Worm (Caenorhabditis elegans) whole organism, L1 larva: Measurements from ENCODE around the gene F09G2.2.
A peak's percentile ranks its signal among the peaks of the same experiment; 100 is the strongest.

Source experiments
- C04F5.9 ChIP-seq: sonication (generic microtip); optimal IDR thresholded peaks from 2 replicates; lab custom pipeline; 2016; ENCODE audit warnings: missing genetic modification characterization, missing compliant biosample characterization
- C16A3.4 ChIP-seq: fragments of 150-350 bp; optimal IDR thresholded peaks from 2 replicates; lab custom pipeline; 2014; ENCODE audit warnings: missing biosample characterization, missing genetic modification characterization
- C34B4.2 ChIP-seq: sonication (generic microtip); optimal IDR thresholded peaks from 2 replicates; lab custom pipeline; 2017; ENCODE audit warnings: mild to moderate bottlenecking, missing genetic modification characterization, missing compliant biosample characterization
- F16B12.6 ChIP-seq: fragments of 150-350 bp; optimal IDR thresholded peaks from 2 replicates; lab custom pipeline; 2014; ENCODE audit warnings: missing biosample characterization, missing genetic modification characterization
- aha-1 ChIP-seq: fragments of 150-350 bp; optimal IDR thresholded peaks from 2 replicates; lab custom pipeline; 2014; ENCODE audit warnings: missing biosample characterization, missing genetic modification characterization
- alr-1 ChIP-seq: fragments of 200-800 bp; sonication (Bioruptor generic); optimal IDR thresholded peaks from 2 replicates; lab custom pipeline; 2018; ENCODE audit warnings: borderline replicate concordance, mild to moderate bottlenecking, missing genetic modification characterization, missing compliant biosample characterization
- ama-1 ChIP-seq: fragments of 150-350 bp; optimal IDR thresholded peaks from 2 replicates; lab custom pipeline; 2014
- ceh-63 ChIP-seq: fragments of 200-800 bp; sonication (Bioruptor generic); optimal IDR thresholded peaks from 2 replicates; lab custom pipeline; 2018; ENCODE audit warnings: mild to moderate bottlenecking, missing genetic modification characterization, missing compliant biosample characterization
- ceh-82 ChIP-seq, 3 experiments: fragments of 150-350 bp in 1 of 3; sonication (generic microtip) in 2 of 3; optimal IDR thresholded peaks; 2 replicates each; lab custom pipeline; 2014 to 2017; ENCODE audit warnings: missing biosample characterization in 3 of 3, missing genetic modification characterization in 3 of 3
- ceh-88 ChIP-seq: fragments of 200-800 bp; sonication (Bioruptor generic); IDR thresholded peaks from 2 replicates; pipeline ENCODE4 v1.3.6; 2022; ENCODE audit warnings: missing genetic modification characterization, missing compliant biosample characterization
- ceh-90 ChIP-seq: sonication (generic microtip); optimal IDR thresholded peaks from 2 replicates; lab custom pipeline; 2016; ENCODE audit warnings: missing genetic modification characterization, missing compliant biosample characterization
- ces-1 ChIP-seq: fragments of 150-350 bp; optimal IDR thresholded peaks from 2 replicates; lab custom pipeline; 2014; ENCODE audit warnings: missing biosample characterization, missing genetic modification reagents, missing genetic modification characterization
- efl-1 ChIP-seq, 4 experiments: fragments of 150-350 bp; optimal IDR thresholded peaks in 3 of 4; peaks in 1 of 4; 1 replicate in 1 of 4; 2 replicates in 3 of 4; lab custom pipeline; 2014; ENCODE audit warnings: missing biosample characterization in 2 of 4, missing genetic modification characterization in 2 of 4, missing genetic modification reagents in 2 of 4
- egl-27 ChIP-seq, 2 experiments: fragments of 150-350 bp in 1 of 2; sonication (generic microtip); optimal IDR thresholded peaks; 3 replicates each; lab custom pipeline; 2017 to 2018; ENCODE audit warnings: missing biosample characterization in 2 of 2, missing genetic modification characterization in 2 of 2, missing genetic modification reagents in 2 of 2
- fkh-10 ChIP-seq: sonication (generic microtip); optimal IDR thresholded peaks from 2 replicates; lab custom pipeline; 2017; ENCODE audit warnings: missing biosample characterization, missing genetic modification reagents, missing genetic modification characterization
- fkh-4 ChIP-seq: sonication (generic microtip); optimal IDR thresholded peaks from 2 replicates; lab custom pipeline; 2016; ENCODE audit warnings: missing compliant biosample characterization, missing genetic modification characterization, borderline replicate concordance
- grh-1 ChIP-seq: fragments of 200-800 bp; sonication (Bioruptor generic); IDR thresholded peaks from 2 replicates; pipeline ENCODE4 v1.3.6; 2022; ENCODE audit warnings: missing genetic modification reagents, missing genetic modification characterization, missing compliant biosample characterization
- hlh-17 ChIP-seq: fragments of 200-800 bp; sonication (Bioruptor generic); optimal IDR thresholded peaks from 2 replicates; lab custom pipeline; 2018; ENCODE audit warnings: missing genetic modification characterization, mild to moderate bottlenecking, missing compliant biosample characterization, moderate library complexity, borderline replicate concordance
- hpl-2 ChIP-seq: fragments of 150-350 bp; optimal IDR thresholded peaks from 2 replicates; lab custom pipeline; 2014; ENCODE audit warnings: missing biosample characterization, missing genetic modification reagents, missing genetic modification characterization
- irx-1 ChIP-seq: sonication (generic microtip); optimal IDR thresholded peaks from 2 replicates; lab custom pipeline; 2016; ENCODE audit warnings: missing genetic modification characterization, missing compliant biosample characterization
- lin-13 ChIP-seq: fragments of 150-350 bp; optimal IDR thresholded peaks from 2 replicates; lab custom pipeline; 2014; ENCODE audit warnings: missing biosample characterization, missing genetic modification reagents, missing genetic modification characterization
- lin-14 ChIP-seq: fragments of 200-800 bp; sonication (Bioruptor generic); optimal IDR thresholded peaks from 2 replicates; lab custom pipeline; 2018; ENCODE audit warnings: mild to moderate bottlenecking, missing genetic modification characterization, moderate library complexity, missing compliant biosample characterization
- lin-35 ChIP-seq, 2 experiments: fragments of 150-350 bp; optimal IDR thresholded peaks; 2 replicates each; lab custom pipeline; 2014; ENCODE audit warnings: missing biosample characterization in 2 of 2, missing genetic modification characterization in 2 of 2, missing genetic modification reagents in 2 of 2
- lin-39 ChIP-seq: fragments of 150-350 bp; optimal IDR thresholded peaks from 2 replicates; lab custom pipeline; 2014; ENCODE audit warnings: missing biosample characterization, missing genetic modification reagents, missing genetic modification characterization
- lir-3 ChIP-seq: sonication (generic microtip); optimal IDR thresholded peaks from 2 replicates; lab custom pipeline; 2016; ENCODE audit warnings: mild to moderate bottlenecking, missing genetic modification characterization, moderate library complexity, missing compliant biosample characterization; ENCODE audit not compliant: poor library complexity
- mdl-1 ChIP-seq, 2 experiments: fragments of 150-350 bp; optimal IDR thresholded peaks; 2 replicates each; lab custom pipeline; 2014 to 2017; ENCODE audit warnings: missing biosample characterization in 2 of 2, missing genetic modification characterization in 2 of 2, inconsistent platforms in 1 of 2
- mef-2 ChIP-seq: fragments of 150-350 bp; optimal IDR thresholded peaks from 2 replicates; lab custom pipeline; 2014; ENCODE audit warnings: missing biosample characterization, missing genetic modification characterization
- nhr-11 ChIP-seq: fragments of 150-350 bp; optimal IDR thresholded peaks from 2 replicates; lab custom pipeline; 2014; ENCODE audit warnings: missing biosample characterization, missing genetic modification characterization
- nhr-12 ChIP-seq: sonication (generic microtip); optimal IDR thresholded peaks from 2 replicates; lab custom pipeline; 2017; ENCODE audit warnings: missing biosample characterization, missing genetic modification characterization
- nhr-19 ChIP-seq: fragments of 200-800 bp; sonication (Bioruptor generic); conservative IDR thresholded peaks from 2 replicates; pipeline ENCODE4 v1.3.6; 2022; ENCODE audit warnings: missing genetic modification characterization, missing compliant biosample characterization
- nhr-20 ChIP-seq: sonication (generic microtip); optimal IDR thresholded peaks from 2 replicates; lab custom pipeline; 2016; ENCODE audit warnings: mild to moderate bottlenecking, missing genetic modification characterization, missing compliant biosample characterization
- nhr-28 ChIP-seq: fragments of 150-350 bp; optimal IDR thresholded peaks from 2 replicates; lab custom pipeline; 2014; ENCODE audit warnings: missing biosample characterization, missing genetic modification characterization
- nhr-47 ChIP-seq: sonication (generic microtip); optimal IDR thresholded peaks from 2 replicates; lab custom pipeline; 2016; ENCODE audit warnings: mild to moderate bottlenecking, missing genetic modification characterization, moderate library complexity, missing compliant biosample characterization
- nhr-71 ChIP-seq: sonication (generic microtip); optimal IDR thresholded peaks from 2 replicates; lab custom pipeline; 2016; ENCODE audit warnings: mild to moderate bottlenecking, missing genetic modification characterization, moderate library complexity, missing compliant biosample characterization
- nhr-84 ChIP-seq: sonication (generic microtip); optimal IDR thresholded peaks from 2 replicates; lab custom pipeline; 2017; ENCODE audit warnings: missing biosample characterization, missing genetic modification characterization
- nhr-90 ChIP-seq: sonication (generic microtip); optimal IDR thresholded peaks from 2 replicates; lab custom pipeline; 2016; ENCODE audit warnings: mild to moderate bottlenecking, missing genetic modification characterization, missing compliant biosample characterization; ENCODE audit not compliant: poor library complexity
- pqm-1 ChIP-seq: sonication (generic microtip); optimal IDR thresholded peaks from 3 replicates; lab custom pipeline; 2017; ENCODE audit warnings: missing biosample characterization, missing genetic modification characterization
- skn-1 ChIP-seq: fragments of 150-350 bp; optimal IDR thresholded peaks from 2 replicates; lab custom pipeline; 2014; ENCODE audit warnings: missing biosample characterization, missing genetic modification characterization
- snpc-4 ChIP-seq: fragments of 150-350 bp; optimal IDR thresholded peaks from 2 replicates; lab custom pipeline; 2014; ENCODE audit warnings: missing biosample characterization, missing genetic modification characterization
- snu-23 ChIP-seq: sonication (generic microtip); optimal IDR thresholded peaks from 2 replicates; lab custom pipeline; 2016; ENCODE audit warnings: missing genetic modification characterization, missing compliant biosample characterization
- sox-4 ChIP-seq: sonication (generic microtip); optimal IDR thresholded peaks from 2 replicates; lab custom pipeline; 2016; ENCODE audit warnings: missing genetic modification characterization, missing compliant biosample characterization
- sptf-1 ChIP-seq: fragments of 150-350 bp; optimal IDR thresholded peaks from 2 replicates; lab custom pipeline; 2014; ENCODE audit warnings: missing biosample characterization, missing genetic modification characterization
- sup-37 ChIP-seq: fragments of 200-800 bp; sonication (Bioruptor generic); optimal IDR thresholded peaks from 2 replicates; lab custom pipeline; 2018; ENCODE audit warnings: mild to moderate bottlenecking, missing genetic modification characterization, missing compliant biosample characterization
- swsn-7 ChIP-seq: sonication (generic microtip); optimal IDR thresholded peaks from 2 replicates; lab custom pipeline; 2016; ENCODE audit warnings: missing genetic modification characterization, missing compliant biosample characterization
- tbx-2 ChIP-seq: sonication (generic microtip); optimal IDR thresholded peaks from 2 replicates; lab custom pipeline; 2016; ENCODE audit warnings: missing genetic modification characterization, missing compliant biosample characterization
- tlp-1 ChIP-seq: fragments of 150-350 bp; optimal IDR thresholded peaks from 2 replicates; lab custom pipeline; 2014; ENCODE audit warnings: missing biosample characterization, missing genetic modification characterization
- unc-130 ChIP-seq: fragments of 150-350 bp; optimal IDR thresholded peaks from 2 replicates; lab custom pipeline; 2017; ENCODE audit warnings: missing biosample characterization, missing genetic modification characterization, inconsistent platforms
- unc-62 ChIP-seq: fragments of 150-350 bp; optimal IDR thresholded peaks from 2 replicates; lab custom pipeline; 2014; ENCODE audit warnings: missing biosample characterization, missing genetic modification reagents, missing genetic modification characterization
- unc-86 ChIP-seq: sonication (generic microtip); optimal IDR thresholded peaks from 2 replicates; lab custom pipeline; 2016; ENCODE audit warnings: missing genetic modification characterization, missing compliant biosample characterization
- unc-98 ChIP-seq: fragments of 200-800 bp; sonication (Bioruptor generic); IDR thresholded peaks from 2 replicates; pipeline ENCODE4 v1.3.6; 2022; ENCODE audit warnings: missing genetic modification characterization, missing compliant biosample characterization
- vab-15 ChIP-seq: sonication (generic microtip); optimal IDR thresholded peaks from 2 replicates; lab custom pipeline; 2017; ENCODE audit warnings: missing genotype, mild to moderate bottlenecking, missing genetic modification characterization, missing compliant biosample characterization
- xbp-1 ChIP-seq: sonication (generic microtip); optimal IDR thresholded peaks from 2 replicates; lab custom pipeline; 2016; ENCODE audit warnings: missing genetic modification characterization, missing compliant biosample characterization
- zip-4 ChIP-seq: fragments of 200-800 bp; sonication (Bioruptor generic); optimal IDR thresholded peaks from 2 replicates; lab custom pipeline; 2018; ENCODE audit warnings: mild to moderate bottlenecking, missing genetic modification characterization, moderate library complexity, missing compliant biosample characterization

Gene F09G2.2

DNA sequence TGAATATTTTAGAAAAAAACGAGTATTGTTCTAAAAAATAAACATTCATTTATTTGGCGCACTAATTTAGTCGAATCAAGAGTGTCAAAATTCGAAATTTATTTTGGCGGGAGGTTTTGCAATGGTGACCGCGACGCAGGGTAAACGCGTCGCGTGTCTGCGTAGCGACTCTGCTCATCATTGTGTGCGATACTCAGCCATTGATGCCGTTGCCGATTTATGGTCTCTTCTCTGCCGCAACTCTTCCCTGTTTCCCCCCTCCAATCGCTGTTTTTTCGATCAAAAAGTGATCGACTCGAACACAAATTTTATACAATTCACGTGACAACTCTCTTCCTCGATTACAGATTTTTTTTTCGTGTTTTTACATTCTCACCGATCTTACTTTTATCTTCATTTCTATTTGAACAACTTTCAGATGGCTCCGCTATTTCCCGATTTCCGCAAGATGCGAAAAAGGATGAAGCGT lies at the start of gene F09G2.2:
Gene F09G2.2 (plus strand): TSS at position 419 of the 469 bp plus-strand sequence.
- TF ChIP-seq alr-1 (tag; lab: Kevin White, UChicago) (no peak), unc-62 (GFP tag; lab: Kevin White, UChicago) (no peak), nhr-11 (tag; lab: Kevin White, UChicago) (peak; percentile 10), nhr-12 (tag; lab: Kevin White, UChicago) (no peak), nhr-47 (tag; lab: Kevin White, UChicago) (peak; percentile 91), C34B4.2 (no peak), lin-14 (peak; percentile 91), nhr-19 (peak; percentile 94), unc-98 (GFP tag; lab: Robert Waterston, UW) (peak; percentile 66; the same call in 1 of the 2 replicates), egl-27 (tag; optimal IDR thresholded peaks at IDR 0.05; lab: Kevin White, UChicago) (no peak), nhr-84 (tag; lab: Kevin White, UChicago) (no peak), F16B12.6 (tag; lab: Kevin White, UChicago) (peak; percentile 62), tlp-1 (tag; lab: Kevin White, UChicago) (no peak), ceh-88 (GFP tag; lab: Robert Waterston, UW) (peak; percentile 74), swsn-7 (tag; lab: Kevin White, UChicago) (peak; percentile 93), hlh-17 (GFP tag; lab: Kevin White, UChicago) (no peak), grh-1 (GFP tag; lab: Robert Waterston, UW) (peak; percentile 87), fkh-4 (no peak), ceh-90 (tag; lab: Kevin White, UChicago) (no peak), pqm-1 (tag; lab: Kevin White, UChicago) (no peak), ceh-63 (GFP tag; lab: Kevin White, UChicago) (no peak), zip-4 (GFP tag; lab: Kevin White, UChicago) (peak; percentile 73), lin-13 (GFP tag; lab: Kevin White, UChicago) (peak; percentile 90), ama-1 (lab: Kevin White, UChicago) (peak; percentile 63), snu-23 (GFP tag; lab: Kevin White, UChicago) (peak; percentile 96), lin-35 (GFP tag; optimal IDR thresholded peaks at IDR 0.05; lab: Kevin White, UChicago) (peak; percentile 96 to 97), ces-1 (GFP tag; lab: Kevin White, UChicago) (no peak), C04F5.9 (tag; lab: Kevin White, UChicago) (peak; percentile 22), nhr-28 (tag; lab: Kevin White, UChicago) (no peak), unc-130 (tag; lab: Kevin White, UChicago) (peak; percentile 94), xbp-1 (tag; lab: Kevin White, UChicago) (peak; percentile 94), C16A3.4 (tag; lab: Kevin White, UChicago) (peak; percentile 95), vab-15 (peak; percentile 34), mef-2 (tag; lab: Kevin White, UChicago) (peak; percentile 62), sox-4 (tag; lab: Kevin White, UChicago) (no peak), snpc-4 (peak; percentile 62), lir-3 (tag; lab: Kevin White, UChicago) (peak; percentile 29), nhr-20 (tag; lab: Kevin White, UChicago) (peak; percentile 94), irx-1 (tag; lab: Kevin White, UChicago) (peak; percentile 82), ceh-82 (tag; optimal IDR thresholded peaks at IDR 0.05; lab: Kevin White, UChicago) (peak; percentile 92 to 94 (median 93)), sptf-1 (tag; lab: Kevin White, UChicago) (no peak), skn-1 (tag; lab: Kevin White, UChicago) (peak; percentile 92), unc-86 (tag; lab: Kevin White, UChicago) (peak; percentile 83), sup-37 (GFP tag; lab: Kevin White, UChicago) (peak; percentile 30), mdl-1 (tag; optimal IDR thresholded peaks at IDR 0.05; lab: Kevin White, UChicago) (peak in 1 of 2 experiments; percentile 90), lin-39 (peak; percentile 43), aha-1 (tag; lab: Kevin White, UChicago) (no peak), fkh-10 (GFP tag; lab: Kevin White, UChicago) (peak; percentile 44), hpl-2 (GFP tag; lab: Kevin White, UChicago) (peak; percentile 52), nhr-71 (tag; lab: Kevin White, UChicago) (peak; percentile 95), tbx-2 (peak; percentile 91), efl-1 (optimal IDR thresholded peaks at IDR 0.05; lab: Kevin White, UChicago) (peak; percentile 91), efl-1 (GFP tag; optimal IDR thresholded peaks at IDR 0.05 in 1 of 2; lab: Kevin White, UChicago) (peak; percentile 89 to 99), nhr-90 (tag; lab: Kevin White, UChicago) (peak; percentile 92)
